Worm (Caenorhabditis elegans): ENCODE results near the gene marc-2.

The marc-2 gene

DNA sequence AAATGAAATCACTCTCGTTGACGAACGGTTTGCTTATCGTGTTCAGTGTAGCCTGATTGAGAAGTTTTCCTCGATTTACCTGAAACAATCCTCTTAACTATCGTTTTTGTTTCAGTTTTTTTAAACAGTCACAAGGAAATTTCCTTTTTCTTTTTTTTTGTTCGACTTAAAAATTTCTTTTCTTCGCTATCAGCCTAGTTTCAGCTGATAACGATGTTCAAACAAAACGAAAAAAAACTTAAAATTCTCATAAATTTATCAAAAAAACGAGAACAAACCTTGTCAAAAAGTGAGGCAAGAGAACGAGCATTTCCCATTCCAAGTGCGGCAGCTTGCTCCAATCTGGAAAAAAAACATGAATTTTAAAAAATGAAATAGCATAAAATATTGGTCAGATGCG lies 7.2 kb downstream of the marc-2 start:
- no peak for TF ChIP-seq zip-5 (tag; optimal IDR thresholded peaks at IDR 0.05)
- TF ChIP-seq ceh-22 (tag; optimal IDR thresholded peaks at IDR 0.05): no peak
- TF ChIP-seq dmd-4 (tag; optimal IDR thresholded peaks at IDR 0.05; ENCODE audit: borderline replicate concordance): no peak
- TF ChIP-seq ceh-45 (GFP tag; IDR thresholded peaks at IDR 0.05): no peak
- no peak for TF ChIP-seq nfya-1 (tag; optimal IDR thresholded peaks at IDR 0.05)

DNA sequence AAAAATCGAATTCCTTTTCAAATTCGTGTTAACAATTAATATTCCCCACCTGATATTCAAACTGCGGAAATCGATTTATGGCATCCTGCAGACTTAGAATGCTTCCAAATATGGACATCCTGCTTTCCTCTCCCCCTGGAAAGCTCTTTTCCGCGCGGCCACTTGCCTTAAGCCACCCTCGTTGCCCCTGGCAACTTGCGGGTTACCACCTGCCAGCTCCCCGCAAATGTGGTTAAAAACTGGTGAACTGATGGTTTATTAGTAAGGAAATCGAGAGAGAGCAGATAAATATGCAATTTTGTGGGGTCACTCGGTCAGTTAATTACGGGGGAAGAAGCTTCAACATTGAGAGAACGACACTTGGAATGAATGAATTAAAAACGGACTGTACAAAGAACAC lies 8.7 kb downstream of the marc-2 start, which contains the start of gene nphp-1:
Gene nphp-1 (minus strand): TSS at position 145 of the 400 bp plus-strand sequence.
- TF ChIP-seq sdc-2 (tag; optimal IDR thresholded peaks at IDR 0.05): peak; percentile 92
- no peak for TF ChIP-seq unc-3 (GFP tag; conservative IDR thresholded peaks at IDR 0.05)
- TF ChIP-seq unc-3 (tag; optimal IDR thresholded peaks at IDR 0.05): no peak

DNA sequence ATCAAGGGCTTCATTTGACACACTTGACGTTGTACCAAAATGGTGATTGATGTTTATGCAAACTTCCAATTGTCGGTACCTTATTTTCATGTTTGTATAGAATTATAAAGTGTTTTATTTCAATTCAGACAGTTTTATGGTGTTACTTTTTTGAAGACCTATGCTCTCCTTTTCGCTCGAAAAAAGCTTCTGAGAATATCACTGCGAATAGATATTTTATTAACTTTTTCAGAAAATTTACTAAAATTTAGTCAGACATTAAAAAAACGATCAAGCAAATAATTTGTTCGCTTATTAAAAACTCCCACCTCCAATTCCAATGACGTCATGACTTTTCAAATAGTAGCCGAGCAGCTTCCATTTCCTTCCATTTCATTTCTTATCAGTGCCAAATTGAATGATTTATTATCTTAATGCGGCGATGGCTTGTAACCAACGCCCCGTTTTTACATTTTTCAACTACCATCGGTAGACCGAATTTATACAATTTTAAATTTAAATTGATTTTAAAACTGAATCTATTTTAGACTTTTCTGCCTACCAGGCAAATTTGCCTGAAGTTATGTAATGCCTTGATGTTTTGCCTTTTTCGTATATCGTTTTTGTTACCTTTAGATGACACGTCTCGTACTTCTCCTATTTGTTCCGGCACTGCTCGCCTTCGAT lies 13.8 kb downstream of the marc-2 start, which contains the start of gene M28.10:
Gene M28.10 (plus strand): TSS at position 616 of the 666 bp plus-strand sequence.
- TF ChIP-seq eyg-1 (tag; optimal IDR thresholded peaks at IDR 0.05): no peak
- no peak for TF ChIP-seq nhr-11 (tag; optimal IDR thresholded peaks at IDR 0.05)
- no peak for TF ChIP-seq ref-2 (tag; optimal IDR thresholded peaks at IDR 0.05)
- no peak for TF ChIP-seq fax-1 (tag; optimal IDR thresholded peaks at IDR 0.05)
- TF ChIP-seq K02D7.2 (tag; optimal IDR thresholded peaks at IDR 0.05): no peak
- TF ChIP-seq lim-6 (tag; optimal IDR thresholded peaks at IDR 0.05): no peak
- no peak for TF ChIP-seq dmd-4 (tag; optimal IDR thresholded peaks at IDR 0.05; ENCODE audit: borderline replicate concordance)
- TF ChIP-seq pha-4 (tag; optimal IDR thresholded peaks at IDR 0.05): no peak
- no peak for TF ChIP-seq odd-2 (tag; optimal IDR thresholded peaks at IDR 0.05)
- no peak for TF ChIP-seq gmeb-2 (tag; optimal IDR thresholded peaks at IDR 0.05)
- no peak for TF ChIP-seq ceh-6 (GFP tag; optimal IDR thresholded peaks at IDR 0.05)
- TF ChIP-seq ceh-30 (tag; optimal IDR thresholded peaks at IDR 0.05): no peak
- no peak for TF ChIP-seq Y22D7AL.16 (tag; optimal IDR thresholded peaks at IDR 0.05)
- TF ChIP-seq ceh-31 (tag; optimal IDR thresholded peaks at IDR 0.05): no peak
- no peak for TF ChIP-seq ceh-19 (GFP tag; optimal IDR thresholded peaks at IDR 0.05)
- TF ChIP-seq nhr-232 (tag; optimal IDR thresholded peaks at IDR 0.05): no peak
- TF ChIP-seq pqm-1 (tag; optimal IDR thresholded peaks at IDR 0.05): no peak
- TF ChIP-seq sox-4 (tag; optimal IDR thresholded peaks at IDR 0.05): no peak
- TF ChIP-seq elt-2 (tag; optimal IDR thresholded peaks at IDR 0.05): no peak
- TF ChIP-seq unc-3 (GFP tag; conservative IDR thresholded peaks at IDR 0.05): no peak
- TF ChIP-seq unc-3 (tag; optimal IDR thresholded peaks at IDR 0.05): no peak

DNA sequence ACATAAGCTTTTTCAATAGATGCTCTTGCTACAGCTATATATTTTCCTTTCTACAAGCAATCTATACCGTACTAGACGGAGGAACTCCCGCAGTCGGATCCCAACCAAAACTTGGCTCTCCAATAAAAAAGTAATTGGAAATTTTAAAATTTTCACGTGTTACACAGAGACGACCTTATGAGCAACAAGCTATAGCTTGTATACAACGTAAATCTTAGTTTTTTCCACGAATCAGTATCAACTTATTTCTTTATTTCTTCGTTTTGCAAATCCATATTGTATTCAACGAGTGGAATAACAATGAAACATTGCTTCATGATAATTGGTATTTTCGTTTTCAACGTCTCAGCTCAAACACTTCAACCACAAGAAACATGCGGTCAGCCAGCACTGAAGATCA lies 17.4 kb downstream of the marc-2 start, which contains the start of gene M28.4:
Gene M28.4 (plus strand): TSS at position 301 of the 400 bp plus-strand sequence.
- TF ChIP-seq sox-4 (tag; optimal IDR thresholded peaks at IDR 0.05) (no peak), npax-4 (tag; optimal IDR thresholded peaks at IDR 0.05) (no peak), eyg-1 (tag; optimal IDR thresholded peaks at IDR 0.05) (no peak)

DNA sequence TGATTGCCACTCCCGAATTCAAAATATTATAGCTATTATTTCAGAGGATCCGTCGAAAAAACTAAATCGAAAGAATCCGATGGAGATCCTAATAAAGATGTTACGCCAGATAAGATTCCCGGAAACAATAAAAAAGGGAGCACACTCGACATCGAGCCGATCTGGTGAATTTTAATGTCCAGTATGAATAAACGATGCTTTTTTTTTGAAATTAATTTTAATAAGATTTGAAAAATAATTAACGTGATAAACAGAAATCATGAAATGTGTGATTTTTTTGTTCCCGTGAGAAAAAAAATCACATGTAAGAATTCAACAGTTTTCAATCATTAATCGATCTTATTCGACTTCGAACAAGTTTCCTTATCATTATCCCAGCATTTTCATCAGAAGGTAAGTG lies 21.7 kb downstream of the marc-2 start, which contains the start of gene M28.9:
Gene M28.9 (plus strand): TSS at position 301 of the 400 bp plus-strand sequence.
- TF ChIP-seq ceh-34 (tag; optimal IDR thresholded peaks at IDR 0.05) (no peak), ahr-1 (tag; optimal IDR thresholded peaks at IDR 0.05) (no peak), pag-3 (tag; optimal IDR thresholded peaks at IDR 0.05; ENCODE audit: borderline replicate concordance) (no peak), C08G9.2 (tag; optimal IDR thresholded peaks at IDR 0.05) (no peak), madf-2 (tag; optimal IDR thresholded peaks at IDR 0.05) (no peak), odd-2 (tag; optimal IDR thresholded peaks at IDR 0.05) (no peak), che-1 (tag; optimal IDR thresholded peaks at IDR 0.05) (no peak), T23F11.4 (GFP tag; optimal IDR thresholded peaks at IDR 0.05) (no peak), elt-2 (tag; optimal IDR thresholded peaks at IDR 0.05) (no peak), nhr-11 (tag; optimal IDR thresholded peaks at IDR 0.05) (no peak), K09A11.1 (tag; optimal IDR thresholded peaks at IDR 0.05; ENCODE audit: insufficient read depth) (no peak), F13H6.1 (tag; optimal IDR thresholded peaks at IDR 0.05) (no peak), pha-2 (tag; optimal IDR thresholded peaks at IDR 0.05) (no peak), pqm-1 (tag; optimal IDR thresholded peaks at IDR 0.05) (no peak), K02D7.2 (tag; optimal IDR thresholded peaks at IDR 0.05) (no peak)

Measured in whole organism, late embryonic.